2 fruit fly cellular contexts compared by ENCODE assay signal in the genomic region with DNA sequence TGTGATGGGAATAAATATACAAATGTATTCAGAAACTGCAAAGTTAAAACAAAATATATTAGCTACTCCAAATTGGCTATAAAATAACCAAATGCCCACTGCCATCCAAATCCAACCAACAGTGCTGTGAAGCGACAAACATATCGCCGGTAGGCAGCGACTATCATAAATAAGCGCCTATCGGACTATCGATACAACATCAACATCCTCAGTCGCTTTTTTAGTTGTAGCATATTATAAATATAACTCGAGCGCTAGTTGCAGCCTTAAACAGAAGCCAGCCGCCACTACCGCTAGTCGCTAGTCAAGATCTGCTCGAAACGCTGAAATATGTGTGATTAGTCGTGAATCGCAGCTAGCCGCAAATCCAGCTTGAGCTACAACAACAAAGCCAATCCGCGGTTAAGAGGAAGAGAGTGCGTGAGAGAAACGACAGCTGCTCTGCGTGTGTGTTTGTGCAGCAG.
TF ChIP-seq lines count a peak whose summit lies in the region.

No protein-coding gene starts in this region.

TF ChIP-seq in whole organism, adult, 20 proteins besides CTCF, POLR2A, EP300 and RAD21 (continued from another document):
- no peak for TF ChIP-seq tj (GFP tag; optimal IDR thresholded peaks at IDR 0.05; lab: Kevin White, UChicago)
- peak; percentile 40 for TF ChIP-seq bab1 (GFP tag; optimal IDR thresholded peaks at IDR 0.05; lab: Kevin White, UChicago)
- peak; percentile 18 for TF ChIP-seq Mnt (GFP tag; optimal IDR thresholded peaks at IDR 0.05; lab: Kevin White, UChicago)

TF ChIP-seq in whole organism, embryonic, 481 proteins besides CTCF, POLR2A, EP300 and RAD21 (continued from another document and continues in another):
- TF ChIP-seq CG2129 (GFP tag; IDR thresholded peaks at IDR 0.05; lab: Robert Waterston, UW; ENCODE audit: partially characterized antibody) (peak; percentile 70), E2f2 (GFP tag; IDR thresholded peaks at IDR 0.05; lab: Robert Waterston, UW) (peak; percentile 45), run (tag; optimal IDR thresholded peaks at IDR 0.05; lab: Kevin White, UChicago) (no peak), CG5953 (GFP tag; IDR thresholded peaks at IDR 0.05; lab: Robert Waterston, UW) (no peak), NC2β (GFP tag; optimal IDR thresholded peaks at IDR 0.05; lab: Kevin White, UChicago) (peak; percentile 13), sqz (GFP tag; optimal IDR thresholded peaks at IDR 0.05; lab: Kevin White, UChicago) (no peak), CG1024 (GFP tag; IDR thresholded peaks at IDR 0.05; lab: Robert Waterston, UW) (0 out of 2 replicates have a peak, but pooled peaks have one; percentile 9), CG4424 (GFP tag; optimal IDR thresholded peaks at IDR 0.05; lab: Kevin White, UChicago) (peak; percentile 28), Ptx1 (GFP tag; IDR thresholded peaks at IDR 0.05; lab: Robert Waterston, UW) (peak; percentile 52), bab2 (GFP tag; optimal IDR thresholded peaks at IDR 0.05; lab: Kevin White, UChicago) (peak; percentile 24), Ets65A (GFP tag; lab: Kevin White, UChicago) (peak; percentile 86), Hsf (GFP tag; optimal IDR thresholded peaks at IDR 0.05; lab: Kevin White, UChicago) (no peak), gfzf (GFP tag; optimal IDR thresholded peaks at IDR 0.05; lab: Kevin White, UChicago) (peak; percentile 11), Sry-β (GFP tag; optimal IDR thresholded peaks at IDR 0.05; lab: Kevin White, UChicago) (peak; percentile 92), CG11398 (GFP tag; optimal IDR thresholded peaks at IDR 0.05; lab: Kevin White, UChicago) (no peak), fd102C (GFP tag; optimal IDR thresholded peaks at IDR 0.05; lab: Kevin White, UChicago) (no peak), danr (GFP tag; IDR thresholded peaks at IDR 0.05; lab: Robert Waterston, UW) (no peak), Bgb (GFP tag; IDR thresholded peaks at IDR 0.05; lab: Robert Waterston, UW; ENCODE audit: partially characterized antibody) (peak; percentile 94), CG11085 (GFP tag; IDR thresholded peaks at IDR 0.05; lab: Robert Waterston, UW) (peak; percentile 52; the same call in 1 of the 2 replicates), dpn (GFP tag; optimal IDR thresholded peaks at IDR 0.05; lab: Kevin White, UChicago) (peak; percentile 10 to 53), CG33213 (GFP tag; optimal IDR thresholded peaks at IDR 0.05; lab: Kevin White, UChicago) (peak; percentile 39), Spps (tag; optimal IDR thresholded peaks at IDR 0.05; lab: Kevin White, UChicago) (no peak), CG15514 (GFP tag; optimal IDR thresholded peaks at IDR 0.05; lab: Kevin White, UChicago) (peak; percentile 58), CG13296 (GFP tag; optimal IDR thresholded peaks at IDR 0.05; lab: Kevin White, UChicago) (no peak), CG7963 (GFP tag; IDR thresholded peaks at IDR 0.05; lab: Robert Waterston, UW; ENCODE audit: partially characterized antibody) (peak; percentile 91), CG34376 (GFP tag; optimal IDR thresholded peaks at IDR 0.05; lab: Kevin White, UChicago) (peak; percentile 8), Myb (GFP tag; optimal IDR thresholded peaks at IDR 0.05; lab: Kevin White, UChicago) (peak; percentile 19), CG8765 (GFP tag; IDR thresholded peaks at IDR 0.05; lab: Robert Waterston, UW) (peak; percentile 41; the same call in 1 of the 2 replicates), CG6765 (GFP tag; optimal IDR thresholded peaks at IDR 0.05; lab: Kevin White, UChicago) (no peak), CG7357 (GFP tag; IDR thresholded peaks at IDR 0.05; lab: Robert Waterston, UW) (no peak), CG10366 (GFP tag; IDR thresholded peaks at IDR 0.05; lab: Robert Waterston, UW) (0 out of 2 replicates have a peak, but pooled peaks have one; percentile 15), CG10267 (tag; optimal IDR thresholded peaks at IDR 0.05; lab: Kevin White, UChicago) (peak; percentile 92), ranshi (GFP tag; IDR thresholded peaks at IDR 0.05; lab: Robert Waterston, UW) (0 out of 2 replicates have a peak, but pooled peaks have one; percentile 47), CG32767 (GFP tag; IDR thresholded peaks at IDR 0.05; lab: Robert Waterston, UW) (0 out of 2 replicates have a peak, but pooled peaks have one; percentile 8), CG42726 (GFP tag; IDR thresholded peaks at IDR 0.05; lab: Robert Waterston, UW; ENCODE audit: partially characterized antibody) (peak; percentile 95), CG33557 (GFP tag; optimal IDR thresholded peaks at IDR 0.05; lab: Kevin White, UChicago) (peak; percentile 0), HLH54F (GFP tag; optimal IDR thresholded peaks at IDR 0.05; lab: Kevin White, UChicago) (peak; percentile 23), row (GFP tag; IDR thresholded peaks at IDR 0.05; lab: Robert Waterston, UW) (peak; percentile 82), CG4617 (GFP tag; optimal IDR thresholded peaks at IDR 0.05; lab: Kevin White, UChicago; ENCODE audit: borderline replicate concordance) (peak; percentile 36), phol (tag; optimal IDR thresholded peaks at IDR 0.05; lab: Kevin White, UChicago) (peak; percentile 47), cato (GFP tag; optimal IDR thresholded peaks at IDR 0.05; lab: Kevin White, UChicago; ENCODE audit: borderline replicate concordance) (no peak), CG10462 (GFP tag; optimal IDR thresholded peaks at IDR 0.05; lab: Kevin White, UChicago) (no peak), CG14710 (tag; optimal IDR thresholded peaks at IDR 0.05; lab: Kevin White, UChicago) (peak; percentile 25), chinmo (GFP tag; IDR thresholded peaks at IDR 0.05; lab: Robert Waterston, UW; ENCODE audit: partially characterized antibody) (peak; percentile 73; the same call in 1 of the 4 replicates), H2.0 (GFP tag; IDR thresholded peaks at IDR 0.05; lab: Robert Waterston, UW) (no peak; the same call in 1 of the 2 replicates), CG12942 (GFP tag; optimal IDR thresholded peaks at IDR 0.05; lab: Kevin White, UChicago) (no peak), CG31365 (tag; optimal IDR thresholded peaks at IDR 0.05; lab: Kevin White, UChicago) (peak; percentile 28), HmgZ (tag; optimal IDR thresholded peaks at IDR 0.05; lab: Kevin White, UChicago) (peak; percentile 65), Oli (tag; optimal IDR thresholded peaks at IDR 0.05; lab: Kevin White, UChicago) (no peak), Xbp1 (GFP tag; optimal IDR thresholded peaks at IDR 0.05; lab: Kevin White, UChicago) (peak; percentile 41), cad (GFP tag; optimal IDR thresholded peaks at IDR 0.05; lab: Kevin White, UChicago) (no peak), zen (tag; optimal IDR thresholded peaks at IDR 0.05; lab: Kevin White, UChicago) (peak; percentile 39), CG12155 (GFP tag; optimal IDR thresholded peaks at IDR 0.05; lab: Kevin White, UChicago) (peak; percentile 26), ato (GFP tag; IDR thresholded peaks at IDR 0.05; lab: Robert Waterston, UW; ENCODE audit: partially characterized antibody) (peak; percentile 87), CG11456 (GFP tag; IDR thresholded peaks at IDR 0.05; lab: Robert Waterston, UW) (no peak; the same call in none of the 3 replicates), CG7372 (GFP tag; IDR thresholded peaks at IDR 0.05; lab: Robert Waterston, UW) (peak; percentile 19; the same call in 1 of the 2 replicates), CG2116 (GFP tag; optimal IDR thresholded peaks at IDR 0.05; lab: Kevin White, UChicago) (peak; percentile 38), MESR4 (GFP tag; optimal IDR thresholded peaks at IDR 0.05; lab: Kevin White, UChicago) (peak; percentile 69), tin (GFP tag; optimal IDR thresholded peaks at IDR 0.05; lab: Kevin White, UChicago) (peak; percentile 25), prd (optimal IDR thresholded peaks at IDR 0.05; lab: Kevin White, UChicago) (no peak), prd (GFP tag; IDR thresholded peaks at IDR 0.05; lab: Robert Waterston, UW) (peak; percentile 48; the same call in 1 of the 3 replicates), tna (GFP tag; IDR thresholded peaks at IDR 0.05; lab: Robert Waterston, UW; ENCODE audit: partially characterized antibody) (peak; percentile 76), ac (GFP tag; optimal IDR thresholded peaks at IDR 0.05; lab: Kevin White, UChicago) (peak; percentile 60), sna (GFP tag; IDR thresholded peaks at IDR 0.05; lab: Robert Waterston, UW; ENCODE audit: partially characterized antibody) (peak; percentile 65), CG12744 (GFP tag; optimal IDR thresholded peaks at IDR 0.05; lab: Kevin White, UChicago) (no peak), CG7987 (GFP tag; optimal IDR thresholded peaks at IDR 0.05; lab: Kevin White, UChicago) (peak; percentile 59), CG1529 (GFP tag; optimal IDR thresholded peaks at IDR 0.05; lab: Kevin White, UChicago) (no peak), Med (GFP tag; lab: Kevin White, UChicago) (peak; percentile 93), Dbx (GFP tag; IDR thresholded peaks at IDR 0.05; lab: Robert Waterston, UW) (peak; percentile 58; the same call in 2 of the 3 replicates), Dek (tag; optimal IDR thresholded peaks at IDR 0.05; lab: Kevin White, UChicago) (peak; percentile 40), zen2 (GFP tag; IDR thresholded peaks at IDR 0.05; lab: Robert Waterston, UW; ENCODE audit: partially characterized antibody) (peak; percentile 88), slp2 (GFP tag; optimal IDR thresholded peaks at IDR 0.05; lab: Kevin White, UChicago) (no peak), CG3281 (GFP tag; optimal IDR thresholded peaks at IDR 0.05; lab: Kevin White, UChicago) (no peak), nerfin-2 (GFP tag; IDR thresholded peaks at IDR 0.05; lab: Robert Waterston, UW; ENCODE audit: partially characterized antibody) (peak; percentile 79), CG9817 (tag; optimal IDR thresholded peaks at IDR 0.05; lab: Kevin White, UChicago) (peak; percentile 61), Neu2 (GFP tag; optimal IDR thresholded peaks at IDR 0.05; lab: Kevin White, UChicago; ENCODE audit: borderline replicate concordance) (no peak), CG13287 (GFP tag; IDR thresholded peaks at IDR 0.05; lab: Robert Waterston, UW; ENCODE audit: partially characterized antibody) (peak; percentile 81), CG7786 (GFP tag; optimal IDR thresholded peaks at IDR 0.05; lab: Kevin White, UChicago) (peak; percentile 2), gt (GFP tag; IDR thresholded peaks at IDR 0.05; lab: Robert Waterston, UW) (no peak), unc-4 (GFP tag; IDR thresholded peaks at IDR 0.05; lab: Robert Waterston, UW; ENCODE audit: partially characterized antibody) (peak; percentile 78), CG17829 (tag; optimal IDR thresholded peaks at IDR 0.05; lab: Kevin White, UChicago) (no peak), z (GFP tag; IDR thresholded peaks at IDR 0.05; lab: Robert Waterston, UW) (no peak), ind (GFP tag; optimal IDR thresholded peaks at IDR 0.05; lab: Kevin White, UChicago) (peak; percentile 15), CG34224 (GFP tag; IDR thresholded peaks at IDR 0.05; lab: Robert Waterston, UW; ENCODE audit: partially characterized antibody) (peak; percentile 75), CG8924 (tag; optimal IDR thresholded peaks at IDR 0.05; lab: Kevin White, UChicago) (peak; percentile 25), B-H2 (GFP tag; optimal IDR thresholded peaks at IDR 0.05; lab: Kevin White, UChicago) (peak; percentile 79), Sry-δ (GFP tag; optimal IDR thresholded peaks at IDR 0.05; lab: Kevin White, UChicago) (peak; percentile 76), CG6272 (GFP tag; IDR thresholded peaks at IDR 0.05; lab: Robert Waterston, UW) (peak; percentile 55; the same call in 1 of the 2 replicates), disco-r (GFP tag; optimal IDR thresholded peaks at IDR 0.05; lab: Kevin White, UChicago) (no peak), hb (GFP tag; IDR thresholded peaks at IDR 0.05; lab: Robert Waterston, UW; ENCODE audit: partially characterized antibody) (peak; percentile 86), sisA (GFP tag; IDR thresholded peaks at IDR 0.05; lab: Robert Waterston, UW) (no peak), Jarid2 (GFP tag; optimal IDR thresholded peaks at IDR 0.05; lab: Kevin White, UChicago) (no peak), bigmax (GFP tag; optimal IDR thresholded peaks at IDR 0.05; lab: Kevin White, UChicago) (peak; percentile 2), hbn (GFP tag; IDR thresholded peaks at IDR 0.05; lab: Robert Waterston, UW; ENCODE audit: partially characterized antibody) (peak; percentile 65), BEAF-32 (GFP tag; optimal IDR thresholded peaks at IDR 0.05; lab: Kevin White, UChicago) (peak; percentile 87), sens (GFP tag; lab: Kevin White, UChicago) (peak; percentile 82), knrl (GFP tag; IDR thresholded peaks at IDR 0.05; lab: Robert Waterston, UW; ENCODE audit: partially characterized antibody) (peak; percentile 85), CG4282 (GFP tag; optimal IDR thresholded peaks at IDR 0.05; lab: Kevin White, UChicago) (peak; percentile 21), amos (GFP tag; IDR thresholded peaks at IDR 0.05; lab: Robert Waterston, UW; ENCODE audit: partially characterized antibody) (peak; percentile 94), lbe (GFP tag; optimal IDR thresholded peaks at IDR 0.05; lab: Kevin White, UChicago) (no peak), HmgD (GFP tag; optimal IDR thresholded peaks at IDR 0.05; lab: Kevin White, UChicago) (peak; percentile 14), bbx (GFP tag; IDR thresholded peaks at IDR 0.05; lab: Robert Waterston, UW; ENCODE audit: partially characterized antibody) (peak; percentile 91), caup (GFP tag; optimal IDR thresholded peaks at IDR 0.05; lab: Kevin White, UChicago; ENCODE audit: severe bottlenecking) (peak; percentile 21), Aef1 (GFP tag; IDR thresholded peaks at IDR 0.05; lab: Robert Waterston, UW) (no peak; the same call in 1 of the 3 replicates), CG30403 (GFP tag; optimal IDR thresholded peaks at IDR 0.05; lab: Kevin White, UChicago) (peak; percentile 17), inv (GFP tag; IDR thresholded peaks at IDR 0.05; lab: Robert Waterston, UW; ENCODE audit: partially characterized antibody) (peak; percentile 84), Scr (GFP tag; IDR thresholded peaks at IDR 0.05; lab: Robert Waterston, UW; ENCODE audit: partially characterized antibody) (peak; percentile 83), ab (GFP tag; optimal IDR thresholded peaks at IDR 0.05; lab: Kevin White, UChicago) (no peak), her (GFP tag; optimal IDR thresholded peaks at IDR 0.05; lab: Kevin White, UChicago) (peak; percentile 15), vnd (GFP tag; IDR thresholded peaks at IDR 0.05; lab: Robert Waterston, UW; ENCODE audit: partially characterized antibody) (peak; percentile 83), chn (GFP tag; optimal IDR thresholded peaks at IDR 0.05; lab: Kevin White, UChicago) (peak; percentile 47), CG9932 (GFP tag; IDR thresholded peaks at IDR 0.05; lab: Robert Waterston, UW) (peak; percentile 84), ham (GFP tag; IDR thresholded peaks at IDR 0.05; lab: Robert Waterston, UW) (no peak), tgo (GFP tag; IDR thresholded peaks at IDR 0.05; lab: Robert Waterston, UW) (no peak), Dp (GFP tag; optimal IDR thresholded peaks at IDR 0.05; lab: Kevin White, UChicago) (peak; percentile 25), Gug (GFP tag; IDR thresholded peaks at IDR 0.05; lab: Robert Waterston, UW) (peak; percentile 42; the same call in 1 of the 4 replicates)
